Worm (Caenorhabditis elegans): ENCODE results near the gene F46E10.3.

DNA sequence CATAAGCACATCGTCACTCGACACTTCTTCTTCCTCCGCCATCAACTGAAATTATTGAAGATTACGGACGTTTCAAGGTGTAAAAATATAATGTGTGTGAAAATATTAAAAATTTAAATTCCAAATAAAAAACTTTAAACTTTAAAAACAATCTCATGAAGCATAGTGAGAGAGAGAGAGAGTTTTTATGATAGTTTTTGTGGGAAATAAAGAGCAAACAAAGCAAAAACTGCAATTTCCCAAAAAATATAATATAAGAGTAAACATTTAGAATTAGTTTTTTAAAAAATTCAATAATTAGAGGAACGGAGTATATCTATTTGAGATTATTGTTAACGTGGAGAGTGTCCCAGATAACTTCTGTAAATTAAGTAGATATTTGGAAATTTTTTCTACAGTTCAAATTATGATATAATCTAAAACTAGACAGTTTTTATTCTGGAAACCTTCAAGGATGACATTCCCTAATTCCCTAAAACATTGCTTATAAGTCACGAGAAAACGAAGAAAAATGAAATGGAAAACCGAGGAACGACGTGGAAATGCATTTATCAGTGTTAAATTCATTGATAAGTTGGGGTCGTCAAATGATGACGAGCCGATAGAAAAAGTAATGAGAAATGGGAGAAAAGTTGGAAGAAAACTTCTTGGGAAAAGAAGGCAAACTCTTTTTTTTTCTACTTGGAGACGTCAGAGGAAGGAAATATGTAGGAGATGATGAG is 28.5 kb downstream of the F46E10.3 start, which contains the start of gene dre-1:
- TF ChIP-seq ama-1 (optimal IDR thresholded peaks at IDR 0.05) = no peak
- TF ChIP-seq lin-11 (tag; optimal IDR thresholded peaks at IDR 0.05) = no peak
- TF ChIP-seq dve-1 (tag; optimal IDR thresholded peaks at IDR 0.05) = no peak
- no peak for TF ChIP-seq C08G9.2 (tag; optimal IDR thresholded peaks at IDR 0.05)
- no peak for TF ChIP-seq ref-2 (tag; optimal IDR thresholded peaks at IDR 0.05)
